Worm (Caenorhabditis elegans): ENCODE data around the gene Y49G5B.1.

DNA sequence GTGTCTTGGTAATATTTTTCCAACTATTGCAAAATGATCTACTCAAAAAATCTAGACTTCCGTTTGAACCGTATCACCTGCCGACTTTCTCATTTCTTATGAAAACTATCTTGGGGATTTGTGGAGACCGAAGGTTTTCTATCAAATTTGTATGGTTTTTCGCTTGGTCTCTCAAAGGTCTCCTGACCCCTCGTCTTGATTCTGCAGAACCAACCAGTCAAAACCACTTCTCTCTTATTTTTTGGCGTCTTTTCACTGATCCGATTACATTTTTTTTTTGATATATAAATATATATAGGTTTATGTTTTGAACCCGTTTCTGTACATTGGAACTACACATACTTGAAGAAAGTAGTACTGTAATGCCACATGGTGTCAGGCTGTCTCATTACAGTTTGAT, 2.5 kb downstream of the Y49G5B.1 start:
- TF ChIP-seq dsc-1 (tag; optimal IDR thresholded peaks at IDR 0.05), result no peak
- no peak for TF ChIP-seq lin-39 (tag; optimal IDR thresholded peaks at IDR 0.05)
- no peak for TF ChIP-seq tbx-2 (tag; optimal IDR thresholded peaks at IDR 0.05)
- TF ChIP-seq nhr-237 (tag; optimal IDR thresholded peaks at IDR 0.05), result no peak
- no peak for TF ChIP-seq sup-37 (GFP tag; optimal IDR thresholded peaks at IDR 0.05)
- no peak for TF ChIP-seq ztf-11 (tag; optimal IDR thresholded peaks at IDR 0.05)
